Fruit fly (Drosophila melanogaster) whole organism: ENCODE results near the gene CG43232.

Experiments
- CG8478 ChIP-seq: fragments of >200 bp; optimal IDR thresholded peaks from 2 replicates; lab custom pipeline; 2018; ENCODE audit warnings: inconsistent platforms
- EcR ChIP-seq, 2 experiments: fragments of >200 bp; optimal IDR thresholded peaks; 2 replicates each; lab custom pipeline; 2017; ENCODE audit warnings: missing biosample characterization in 2 of 2, missing genetic modification characterization in 2 of 2, missing genetic modification reagents in 2 of 2
- usp ChIP-seq: fragments of >200 bp; optimal IDR thresholded peaks from 2 replicates; lab custom pipeline; 2017; ENCODE audit warnings: missing biosample characterization, missing genetic modification characterization, mixed read lengths

DNA sequence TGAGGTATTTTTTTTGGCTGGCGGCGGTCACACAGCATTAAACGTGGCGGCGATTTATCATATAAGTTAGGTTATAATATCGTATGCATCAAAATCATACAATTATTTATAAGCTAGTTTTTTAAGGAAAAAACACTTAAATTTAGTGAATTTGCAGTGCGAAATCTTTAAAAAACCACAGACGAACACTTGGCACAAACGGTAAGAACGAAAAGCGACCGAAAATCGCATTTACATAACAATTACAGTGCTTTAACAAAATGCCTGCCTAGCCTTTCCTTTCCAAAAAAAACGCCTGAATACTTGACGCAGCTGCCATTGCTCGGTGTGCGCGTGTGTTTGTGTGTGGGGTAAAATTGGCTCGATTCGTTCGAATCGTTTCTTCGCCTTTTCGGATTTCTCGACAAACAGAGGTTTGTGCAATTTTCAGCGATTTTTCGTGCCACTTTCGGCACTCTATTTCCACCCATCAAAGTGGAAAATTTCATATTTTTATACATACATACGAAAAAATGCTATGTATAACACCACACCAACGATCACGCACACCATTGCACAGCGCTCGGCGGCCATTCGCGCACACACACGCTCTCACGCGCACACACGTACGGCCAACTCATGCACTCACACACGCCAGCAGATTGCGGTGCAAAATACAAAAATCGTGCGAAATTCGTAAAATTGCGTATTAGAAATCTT lies 11.1 kb upstream of the CG43232 start, which contains the start of gene Hrb27C:
- TF ChIP-seq CG8478 (lab: Kevin White, UChicago) = peak; percentile 33
- no peak for TF ChIP-seq EcR (GFP tag; optimal IDR thresholded peaks at IDR 0.05; lab: Kevin White, UChicago)
- TF ChIP-seq usp (GFP tag; lab: Kevin White, UChicago) = no peak
